Worm (Caenorhabditis elegans) whole organism, late embryonic: Measurements from ENCODE around the gene K07F5.8.

Experiments used
- K09A11.1 ChIP-seq: sonication (generic microtip); optimal IDR thresholded peaks from 2 replicates; lab custom pipeline; 2017; ENCODE audit warnings: antibody characterized with exemption, mild to moderate bottlenecking, missing genetic modification characterization, missing compliant biosample characterization; ENCODE audit not compliant: insufficient read depth
- ama-1 ChIP-seq: fragments of 150-350 bp; optimal IDR thresholded peaks from 2 replicates; lab custom pipeline; 2014
- ceh-2 ChIP-seq: sonication (generic microtip); optimal IDR thresholded peaks from 2 replicates; lab custom pipeline; 2016; ENCODE audit warnings: missing genotype, missing genetic modification characterization, missing compliant biosample characterization
- fkh-10 ChIP-seq: fragments of 150-350 bp; optimal IDR thresholded peaks from 2 replicates; lab custom pipeline; 2014; ENCODE audit warnings: missing biosample characterization, missing genetic modification reagents, missing genetic modification characterization
- nfya-1 ChIP-seq: sonication (generic microtip); optimal IDR thresholded peaks from 2 replicates; lab custom pipeline; 2017; ENCODE audit warnings: missing genetic modification characterization, mild to moderate bottlenecking, missing compliant biosample characterization, antibody characterized with exemption, moderate library complexity
- nhr-11 ChIP-seq: fragments of 150-350 bp; optimal IDR thresholded peaks from 2 replicates; lab custom pipeline; 2014; ENCODE audit warnings: missing biosample characterization, missing genetic modification characterization
- nhr-232 ChIP-seq: sonication (generic microtip); optimal IDR thresholded peaks from 2 replicates; lab custom pipeline; 2016; ENCODE audit warnings: missing genetic modification characterization, missing compliant biosample characterization
- pha-4 ChIP-seq: fragments of 150-350 bp; optimal IDR thresholded peaks from 2 replicates; lab custom pipeline; 2018; ENCODE audit warnings: missing biosample characterization, missing genetic modification reagents, missing genetic modification characterization
- rnt-1 ChIP-seq: sonication (generic microtip); optimal IDR thresholded peaks from 2 replicates; lab custom pipeline; 2016; ENCODE audit warnings: missing genetic modification characterization, missing compliant biosample characterization
- unc-55 ChIP-seq: sonication (generic microtip); optimal IDR thresholded peaks from 2 replicates; lab custom pipeline; 2017; ENCODE audit warnings: missing biosample characterization, missing genetic modification reagents, missing genetic modification characterization
- ztf-16 ChIP-seq: sonication (generic microtip); optimal IDR thresholded peaks from 2 replicates; lab custom pipeline; 2017; ENCODE audit warnings: missing genetic modification characterization, missing compliant biosample characterization

ce11 chrIV:9866865-9867264 is 17.3 kb upstream of the K07F5.8 start:
- TF ChIP-seq nfya-1 (tag; lab: Kevin White, UChicago): no peak
- no peak for TF ChIP-seq unc-55 (GFP tag; lab: Kevin White, UChicago)
- TF ChIP-seq rnt-1 (tag; lab: Kevin White, UChicago): no peak
- TF ChIP-seq K09A11.1 (tag; lab: Kevin White, UChicago): no peak
- no peak for TF ChIP-seq ceh-2 (tag; lab: Kevin White, UChicago)
- no peak for TF ChIP-seq nhr-11
- no peak for TF ChIP-seq ztf-16 (tag; lab: Kevin White, UChicago)
- no peak for TF ChIP-seq fkh-10 (GFP tag; lab: Kevin White, UChicago)
- TF ChIP-seq pha-4: no peak
- TF ChIP-seq nhr-232 (tag; lab: Kevin White, UChicago): no peak
- TF ChIP-seq ama-1 (lab: Kevin White, UChicago): no peak
